Worm (Caenorhabditis elegans) whole organism, L1 larva: ENCODE results near the gene T04C9.3.

Experiments
- C04F5.9 ChIP-seq: sonication (generic microtip); optimal IDR thresholded peaks from 2 replicates; lab custom pipeline; 2016; ENCODE audit warnings: missing genetic modification characterization, missing compliant biosample characterization
- C16A3.4 ChIP-seq: fragments of 150-350 bp; optimal IDR thresholded peaks from 2 replicates; lab custom pipeline; 2014; ENCODE audit warnings: missing biosample characterization, missing genetic modification characterization
- F16B12.6 ChIP-seq: fragments of 150-350 bp; optimal IDR thresholded peaks from 2 replicates; lab custom pipeline; 2014; ENCODE audit warnings: missing biosample characterization, missing genetic modification characterization
- aha-1 ChIP-seq: fragments of 150-350 bp; optimal IDR thresholded peaks from 2 replicates; lab custom pipeline; 2014; ENCODE audit warnings: missing biosample characterization, missing genetic modification characterization
- aly-2 ChIP-seq: fragments of 150-350 bp; optimal IDR thresholded peaks from 2 replicates; lab custom pipeline; 2014; ENCODE audit warnings: missing biosample characterization, missing genetic modification characterization
- blmp-1 ChIP-seq: fragments of 150-350 bp; optimal IDR thresholded peaks from 2 replicates; lab custom pipeline; 2014; ENCODE audit warnings: missing biosample characterization, missing genetic modification characterization
- ceh-63 ChIP-seq: fragments of 200-800 bp; sonication (Bioruptor generic); optimal IDR thresholded peaks from 2 replicates; lab custom pipeline; 2018; ENCODE audit warnings: mild to moderate bottlenecking, missing genetic modification characterization, missing compliant biosample characterization
- ceh-82 ChIP-seq, 3 experiments: fragments of 150-350 bp in 1 of 3; sonication (generic microtip) in 2 of 3; optimal IDR thresholded peaks; 2 replicates each; lab custom pipeline; 2014 to 2017; ENCODE audit warnings: missing biosample characterization in 3 of 3, missing genetic modification characterization in 3 of 3
- ceh-88 ChIP-seq: fragments of 200-800 bp; sonication (Bioruptor generic); IDR thresholded peaks from 2 replicates; pipeline ENCODE4 v1.3.6; 2022; ENCODE audit warnings: missing genetic modification characterization, missing compliant biosample characterization
- ceh-90 ChIP-seq: sonication (generic microtip); optimal IDR thresholded peaks from 2 replicates; lab custom pipeline; 2016; ENCODE audit warnings: missing genetic modification characterization, missing compliant biosample characterization
- ces-1 ChIP-seq: fragments of 150-350 bp; optimal IDR thresholded peaks from 2 replicates; lab custom pipeline; 2014; ENCODE audit warnings: missing biosample characterization, missing genetic modification reagents, missing genetic modification characterization
- dsc-1 ChIP-seq: sonication (generic microtip); optimal IDR thresholded peaks from 2 replicates; lab custom pipeline; 2016; ENCODE audit warnings: mild to moderate bottlenecking, missing genetic modification characterization, missing compliant biosample characterization
- efl-3 ChIP-seq: fragments of 200-800 bp; sonication (Bioruptor generic); optimal IDR thresholded peaks from 2 replicates; lab custom pipeline; 2018; ENCODE audit warnings: mild to moderate bottlenecking, missing genetic modification characterization, missing compliant biosample characterization
- egl-13 ChIP-seq: sonication (generic microtip); optimal IDR thresholded peaks from 2 replicates; lab custom pipeline; 2016; ENCODE audit warnings: missing genotype, missing genetic modification reagents, missing genetic modification characterization, missing compliant biosample characterization
- egl-27 ChIP-seq, 2 experiments: fragments of 150-350 bp in 1 of 2; sonication (generic microtip); optimal IDR thresholded peaks; 3 replicates each; lab custom pipeline; 2017 to 2018; ENCODE audit warnings: missing biosample characterization in 2 of 2, missing genetic modification characterization in 2 of 2, missing genetic modification reagents in 2 of 2
- elt-2 ChIP-seq: sonication (generic microtip); optimal IDR thresholded peaks from 2 replicates; lab custom pipeline; 2016; ENCODE audit warnings: missing genetic modification characterization, mild to moderate bottlenecking, inconsistent platforms, missing compliant biosample characterization, missing genetic modification reagents
- elt-3 ChIP-seq, 6 experiments: fragments of 150-350 bp in 1 of 6; sonication (generic microtip); optimal IDR thresholded peaks; 2 replicates each; lab custom pipeline; 2017 to 2018; ENCODE audit warnings: missing biosample characterization in 6 of 6, missing genetic modification characterization in 6 of 6, inconsistent platforms in 1 of 6
- ets-5 ChIP-seq: fragments of 200-800 bp; sonication (Bioruptor generic); IDR thresholded peaks from 2 replicates; pipeline ENCODE4 v1.3.6; 2022; ENCODE audit warnings: missing genetic modification characterization, missing compliant biosample characterization
- fkh-10 ChIP-seq: sonication (generic microtip); optimal IDR thresholded peaks from 2 replicates; lab custom pipeline; 2017; ENCODE audit warnings: missing biosample characterization, missing genetic modification reagents, missing genetic modification characterization
- fkh-4 ChIP-seq: sonication (generic microtip); optimal IDR thresholded peaks from 2 replicates; lab custom pipeline; 2016; ENCODE audit warnings: missing compliant biosample characterization, missing genetic modification characterization, borderline replicate concordance
- fos-1 ChIP-seq: fragments of 150-350 bp; optimal IDR thresholded peaks from 2 replicates; lab custom pipeline; 2014; ENCODE audit warnings: missing biosample characterization, missing genetic modification characterization
- hpl-2 ChIP-seq: fragments of 150-350 bp; optimal IDR thresholded peaks from 2 replicates; lab custom pipeline; 2014; ENCODE audit warnings: missing biosample characterization, missing genetic modification reagents, missing genetic modification characterization
- irx-1 ChIP-seq: sonication (generic microtip); optimal IDR thresholded peaks from 2 replicates; lab custom pipeline; 2016; ENCODE audit warnings: missing genetic modification characterization, missing compliant biosample characterization
- isw-1 ChIP-seq: fragments of 200-800 bp; sonication (Bioruptor generic); IDR thresholded peaks from 2 replicates; pipeline ENCODE4 v1.3.6; 2022; ENCODE audit warnings: missing genetic modification characterization, missing compliant biosample characterization
- jun-1 ChIP-seq: fragments of 150-350 bp; optimal IDR thresholded peaks from 2 replicates; lab custom pipeline; 2014; ENCODE audit warnings: missing biosample characterization, missing genetic modification reagents, missing genetic modification characterization
- lin-15B ChIP-seq: fragments of 150-350 bp; sonication (generic microtip); optimal IDR thresholded peaks from 3 replicates; lab custom pipeline; 2014; ENCODE audit warnings: missing biosample characterization, missing genetic modification characterization
- lin-35 ChIP-seq, 2 experiments: fragments of 150-350 bp; optimal IDR thresholded peaks; 2 replicates each; lab custom pipeline; 2014; ENCODE audit warnings: missing biosample characterization in 2 of 2, missing genetic modification characterization in 2 of 2, missing genetic modification reagents in 2 of 2
- lin-39 ChIP-seq: fragments of 150-350 bp; optimal IDR thresholded peaks from 2 replicates; lab custom pipeline; 2014; ENCODE audit warnings: missing biosample characterization, missing genetic modification reagents, missing genetic modification characterization
- lsy-2 ChIP-seq, 2 experiments: fragments of 150-350 bp; optimal IDR thresholded peaks; 2 replicates each; lab custom pipeline; 2014; ENCODE audit warnings: missing biosample characterization in 2 of 2, missing genetic modification characterization in 2 of 2
- mep-1 ChIP-seq: fragments of 150-350 bp; optimal IDR thresholded peaks from 2 replicates; lab custom pipeline; 2014; ENCODE audit warnings: missing biosample characterization, missing genetic modification characterization
- nhr-20 ChIP-seq: sonication (generic microtip); optimal IDR thresholded peaks from 2 replicates; lab custom pipeline; 2016; ENCODE audit warnings: mild to moderate bottlenecking, missing genetic modification characterization, missing compliant biosample characterization
- nhr-28 ChIP-seq: fragments of 150-350 bp; optimal IDR thresholded peaks from 2 replicates; lab custom pipeline; 2014; ENCODE audit warnings: missing biosample characterization, missing genetic modification characterization
- nhr-71 ChIP-seq: sonication (generic microtip); optimal IDR thresholded peaks from 2 replicates; lab custom pipeline; 2016; ENCODE audit warnings: mild to moderate bottlenecking, missing genetic modification characterization, moderate library complexity, missing compliant biosample characterization
- nhr-77 ChIP-seq: fragments of 150-350 bp; optimal IDR thresholded peaks from 2 replicates; lab custom pipeline; 2014; ENCODE audit warnings: missing biosample characterization, missing genetic modification characterization
- nhr-85 ChIP-seq: sonication (generic microtip); peaks from one replicate; lab custom pipeline; 2016; ENCODE audit warnings: missing genetic modification characterization, inconsistent platforms, missing compliant biosample characterization
- nhr-90 ChIP-seq: sonication (generic microtip); optimal IDR thresholded peaks from 2 replicates; lab custom pipeline; 2016; ENCODE audit warnings: mild to moderate bottlenecking, missing genetic modification characterization, missing compliant biosample characterization; ENCODE audit not compliant: poor library complexity
- pax-3 ChIP-seq: fragments of 200-800 bp; sonication (Bioruptor generic); optimal IDR thresholded peaks from 2 replicates; lab custom pipeline; 2018; ENCODE audit warnings: mild to moderate bottlenecking, missing genetic modification characterization, moderate library complexity, missing compliant biosample characterization
- pqm-1 ChIP-seq: sonication (generic microtip); optimal IDR thresholded peaks from 3 replicates; lab custom pipeline; 2017; ENCODE audit warnings: missing biosample characterization, missing genetic modification characterization
- rnt-1 ChIP-seq: sonication (generic microtip); optimal IDR thresholded peaks from 2 replicates; lab custom pipeline; 2016; ENCODE audit warnings: mild to moderate bottlenecking, missing genetic modification characterization, moderate library complexity, missing compliant biosample characterization
- skn-1 ChIP-seq: fragments of 150-350 bp; optimal IDR thresholded peaks from 2 replicates; lab custom pipeline; 2014; ENCODE audit warnings: missing biosample characterization, missing genetic modification characterization
- snu-23 ChIP-seq: sonication (generic microtip); optimal IDR thresholded peaks from 2 replicates; lab custom pipeline; 2016; ENCODE audit warnings: missing genetic modification characterization, missing compliant biosample characterization
- sup-37 ChIP-seq: fragments of 200-800 bp; sonication (Bioruptor generic); optimal IDR thresholded peaks from 2 replicates; lab custom pipeline; 2018; ENCODE audit warnings: mild to moderate bottlenecking, missing genetic modification characterization, missing compliant biosample characterization
- swsn-7 ChIP-seq: sonication (generic microtip); optimal IDR thresholded peaks from 2 replicates; lab custom pipeline; 2016; ENCODE audit warnings: missing genetic modification characterization, missing compliant biosample characterization
- tbx-2 ChIP-seq: sonication (generic microtip); optimal IDR thresholded peaks from 2 replicates; lab custom pipeline; 2016; ENCODE audit warnings: missing genetic modification characterization, missing compliant biosample characterization
- unc-130 ChIP-seq: fragments of 150-350 bp; optimal IDR thresholded peaks from 2 replicates; lab custom pipeline; 2017; ENCODE audit warnings: missing biosample characterization, missing genetic modification characterization, inconsistent platforms
- unc-30 ChIP-seq: sonication (generic microtip); optimal IDR thresholded peaks from 2 replicates; lab custom pipeline; 2017; ENCODE audit warnings: missing biosample characterization, missing genetic modification characterization
- unc-62 ChIP-seq: fragments of 150-350 bp; optimal IDR thresholded peaks from 2 replicates; lab custom pipeline; 2014; ENCODE audit warnings: missing biosample characterization, missing genetic modification reagents, missing genetic modification characterization
- unc-86 ChIP-seq: sonication (generic microtip); optimal IDR thresholded peaks from 2 replicates; lab custom pipeline; 2016; ENCODE audit warnings: missing genetic modification characterization, missing compliant biosample characterization
- unc-98 ChIP-seq: fragments of 200-800 bp; sonication (Bioruptor generic); IDR thresholded peaks from 2 replicates; pipeline ENCODE4 v1.3.6; 2022; ENCODE audit warnings: missing genetic modification characterization, missing compliant biosample characterization
- xbp-1 ChIP-seq: sonication (generic microtip); optimal IDR thresholded peaks from 2 replicates; lab custom pipeline; 2016; ENCODE audit warnings: missing genetic modification characterization, missing compliant biosample characterization
- zag-1 ChIP-seq: fragments of 150-350 bp; optimal IDR thresholded peaks from 2 replicates; lab custom pipeline; 2014; ENCODE audit warnings: missing biosample characterization, missing genetic modification characterization
- zip-4 ChIP-seq: fragments of 200-800 bp; sonication (Bioruptor generic); optimal IDR thresholded peaks from 2 replicates; lab custom pipeline; 2018; ENCODE audit warnings: mild to moderate bottlenecking, missing genetic modification characterization, moderate library complexity, missing compliant biosample characterization
- ztf-4 ChIP-seq: fragments of 150-350 bp; optimal IDR thresholded peaks from 2 replicates; lab custom pipeline; 2014; ENCODE audit warnings: missing biosample characterization, missing genetic modification characterization

T04C9.3 gene

ce11 chrIII:6019512-6020209 is 34.2 kb downstream of the T04C9.3 start, which contains the start of the genes npp-10 and cyk-3 (continued):
- TF ChIP-seq efl-3 (GFP tag; lab: Kevin White, UChicago): no peak
- TF ChIP-seq zag-1 (tag; lab: Kevin White, UChicago): no peak
- TF ChIP-seq lsy-2 (tag; optimal IDR thresholded peaks at IDR 0.05; lab: Kevin White, UChicago): peak in 1 of 2 experiments; percentile 78
- no peak for TF ChIP-seq fkh-10 (GFP tag; lab: Kevin White, UChicago)
- TF ChIP-seq blmp-1: no peak
- no peak for TF ChIP-seq nhr-77
- peak in 1 of 3 experiments; percentile 42 for TF ChIP-seq ceh-82 (tag; optimal IDR thresholded peaks at IDR 0.05; lab: Kevin White, UChicago)
- peak; percentile 9 for TF ChIP-seq unc-130
- no peak for TF ChIP-seq fos-1
- no peak for TF ChIP-seq nhr-28 (tag; lab: Kevin White, UChicago)
- peak; percentile 32 for TF ChIP-seq nhr-20
- no peak for TF ChIP-seq sup-37 (GFP tag; lab: Kevin White, UChicago)
- peak; percentile 29 for TF ChIP-seq irx-1
- TF ChIP-seq jun-1 (tag; lab: Kevin White, UChicago): no peak
- TF ChIP-seq skn-1: no peak
- TF ChIP-seq pqm-1 (tag; lab: Kevin White, UChicago): no peak
- TF ChIP-seq egl-13 (tag; lab: Kevin White, UChicago): no peak
- no peak for TF ChIP-seq egl-27 (tag; optimal IDR thresholded peaks at IDR 0.05; lab: Kevin White, UChicago)
- no peak for TF ChIP-seq aha-1
- TF ChIP-seq dsc-1: peak; percentile 1
- TF ChIP-seq fkh-4: no peak
- peak; percentile 27 for TF ChIP-seq xbp-1
- TF ChIP-seq nhr-71 (tag; lab: Kevin White, UChicago): no peak
- no peak for TF ChIP-seq unc-30
- TF ChIP-seq pax-3 (tag; lab: Kevin White, UChicago): no peak
- TF ChIP-seq F16B12.6 (tag; lab: Kevin White, UChicago): peak; percentile 59
- TF ChIP-seq isw-1 (GFP tag; lab: Robert Waterston, UW): peak; percentile 24; the same call in 1 of the 2 replicates
- peak; percentile 61 for TF ChIP-seq lin-15B (tag; lab: Kevin White, UChicago)
- TF ChIP-seq ces-1: no peak
- no peak for TF ChIP-seq C04F5.9 (tag; lab: Kevin White, UChicago)
- no peak for TF ChIP-seq ceh-88 (GFP tag; lab: Robert Waterston, UW)
- no peak for TF ChIP-seq mep-1
- no peak for TF ChIP-seq unc-86 (tag; lab: Kevin White, UChicago)
- peak; percentile 75 for TF ChIP-seq nhr-85 (tag; lab: Kevin White, UChicago)
- TF ChIP-seq elt-2: no peak
- TF ChIP-seq lin-35 (GFP tag; optimal IDR thresholded peaks at IDR 0.05; lab: Kevin White, UChicago): peak; percentile 63 to 77
- TF ChIP-seq unc-62 (GFP tag; lab: Kevin White, UChicago): no peak
- no peak for TF ChIP-seq hpl-2 (GFP tag; lab: Kevin White, UChicago)
- no peak for TF ChIP-seq ceh-90 (tag; lab: Kevin White, UChicago)
- TF ChIP-seq tbx-2 (tag; lab: Kevin White, UChicago): no peak
- peak; percentile 35 for TF ChIP-seq swsn-7 (tag; lab: Kevin White, UChicago)
- TF ChIP-seq nhr-90: no peak
- no peak for TF ChIP-seq lin-39 (tag; lab: Kevin White, UChicago)

- no peak for TF ChIP-seq ceh-63 (GFP tag; lab: Kevin White, UChicago)
- TF ChIP-seq ces-1: no peak
- no peak for TF ChIP-seq elt-3 (tag; optimal IDR thresholded peaks at IDR 0.05; lab: Kevin White, UChicago)
- TF ChIP-seq C16A3.4 (tag; lab: Kevin White, UChicago): no peak
- no peak for TF ChIP-seq jun-1 (tag; lab: Kevin White, UChicago)
- no peak for TF ChIP-seq snu-23 (GFP tag; lab: Kevin White, UChicago)
- TF ChIP-seq ceh-90 (tag; lab: Kevin White, UChicago): no peak
- TF ChIP-seq sup-37 (GFP tag; lab: Kevin White, UChicago): no peak
- no peak for TF ChIP-seq ets-5 (GFP tag; lab: Robert Waterston, UW)
- TF ChIP-seq zip-4 (GFP tag; lab: Kevin White, UChicago): no peak
- TF ChIP-seq F16B12.6 (tag; lab: Kevin White, UChicago): no peak
- TF ChIP-seq aly-2 (tag; lab: Kevin White, UChicago): no peak
- TF ChIP-seq lin-39 (tag; lab: Kevin White, UChicago): no peak
- TF ChIP-seq nhr-85 (tag; lab: Kevin White, UChicago): no peak
- TF ChIP-seq ztf-4: no peak
- TF ChIP-seq unc-98: no peak
- TF ChIP-seq rnt-1: no peak
- TF ChIP-seq, all 84 proteins: peak for 0
Measured at ce11 chrIII:6028432-6028831, 43.0 kb downstream of the T04C9.3 start, which contains the start of gene tbx-7. Gene tbx-7, minus strand, starts transcription at chrIII:6028532.
